Worm (Caenorhabditis elegans) whole organism, L1 larva: Measurements from ENCODE around the gene ptr-9.

Experiments used
- C16A3.4 ChIP-seq: fragments of 150-350 bp; optimal IDR thresholded peaks from 2 replicates; lab custom pipeline; 2014; ENCODE audit warnings: missing biosample characterization, missing genetic modification characterization
- Y116A8C.19 ChIP-seq: sonication (generic microtip); optimal IDR thresholded peaks from 2 replicates; lab custom pipeline; 2016; ENCODE audit warnings: missing compliant biosample characterization, missing genetic modification characterization, borderline replicate concordance
- alr-1 ChIP-seq: fragments of 200-800 bp; sonication (Bioruptor generic); optimal IDR thresholded peaks from 2 replicates; lab custom pipeline; 2018; ENCODE audit warnings: borderline replicate concordance, mild to moderate bottlenecking, missing genetic modification characterization, missing compliant biosample characterization
- blmp-1 ChIP-seq: fragments of 150-350 bp; optimal IDR thresholded peaks from 2 replicates; lab custom pipeline; 2014; ENCODE audit warnings: missing biosample characterization, missing genetic modification characterization
- ceh-82 ChIP-seq, 3 experiments: fragments of 150-350 bp in 1 of 3; sonication (generic microtip) in 2 of 3; optimal IDR thresholded peaks; 2 replicates each; lab custom pipeline; 2014 to 2017; ENCODE audit warnings: missing biosample characterization in 3 of 3, missing genetic modification characterization in 3 of 3
- ceh-88 ChIP-seq: fragments of 200-800 bp; sonication (Bioruptor generic); IDR thresholded peaks from 2 replicates; pipeline ENCODE4 v1.3.6; 2022; ENCODE audit warnings: missing genetic modification characterization, missing compliant biosample characterization
- ces-1 ChIP-seq: fragments of 150-350 bp; optimal IDR thresholded peaks from 2 replicates; lab custom pipeline; 2014; ENCODE audit warnings: missing biosample characterization, missing genetic modification reagents, missing genetic modification characterization
- dpl-1 ChIP-seq, 3 experiments: fragments of 150-350 bp in 2 of 3; sonication (generic microtip) in 1 of 3; optimal IDR thresholded peaks; 2 replicates each; lab custom pipeline; 2014 to 2017; ENCODE audit warnings: missing biosample characterization in 3 of 3, missing genetic modification characterization in 3 of 3, missing genetic modification reagents in 3 of 3
- dsc-1 ChIP-seq: sonication (generic microtip); optimal IDR thresholded peaks from 2 replicates; lab custom pipeline; 2016; ENCODE audit warnings: mild to moderate bottlenecking, missing genetic modification characterization, missing compliant biosample characterization
- efl-3 ChIP-seq: fragments of 200-800 bp; sonication (Bioruptor generic); optimal IDR thresholded peaks from 2 replicates; lab custom pipeline; 2018; ENCODE audit warnings: mild to moderate bottlenecking, missing genetic modification characterization, missing compliant biosample characterization
- egl-13 ChIP-seq: sonication (generic microtip); optimal IDR thresholded peaks from 2 replicates; lab custom pipeline; 2016; ENCODE audit warnings: missing genotype, missing genetic modification reagents, missing genetic modification characterization, missing compliant biosample characterization
- elt-3 ChIP-seq, 6 experiments: fragments of 150-350 bp in 1 of 6; sonication (generic microtip); optimal IDR thresholded peaks; 2 replicates each; lab custom pipeline; 2017 to 2018; ENCODE audit warnings: missing biosample characterization in 6 of 6, missing genetic modification characterization in 6 of 6, inconsistent platforms in 1 of 6
- fkh-4 ChIP-seq: sonication (generic microtip); optimal IDR thresholded peaks from 2 replicates; lab custom pipeline; 2016; ENCODE audit warnings: missing compliant biosample characterization, missing genetic modification characterization, borderline replicate concordance
- fos-1 ChIP-seq: fragments of 150-350 bp; optimal IDR thresholded peaks from 2 replicates; lab custom pipeline; 2014; ENCODE audit warnings: missing biosample characterization, missing genetic modification characterization
- grh-1 ChIP-seq: fragments of 200-800 bp; sonication (Bioruptor generic); IDR thresholded peaks from 2 replicates; pipeline ENCODE4 v1.3.6; 2022; ENCODE audit warnings: missing genetic modification reagents, missing genetic modification characterization, missing compliant biosample characterization
- hlh-17 ChIP-seq: fragments of 200-800 bp; sonication (Bioruptor generic); optimal IDR thresholded peaks from 2 replicates; lab custom pipeline; 2018; ENCODE audit warnings: missing genetic modification characterization, mild to moderate bottlenecking, missing compliant biosample characterization, moderate library complexity, borderline replicate concordance
- hpl-2 ChIP-seq: fragments of 150-350 bp; optimal IDR thresholded peaks from 2 replicates; lab custom pipeline; 2014; ENCODE audit warnings: missing biosample characterization, missing genetic modification reagents, missing genetic modification characterization
- lin-13 ChIP-seq: fragments of 150-350 bp; optimal IDR thresholded peaks from 2 replicates; lab custom pipeline; 2014; ENCODE audit warnings: missing biosample characterization, missing genetic modification reagents, missing genetic modification characterization
- lin-14 ChIP-seq: fragments of 200-800 bp; sonication (Bioruptor generic); optimal IDR thresholded peaks from 2 replicates; lab custom pipeline; 2018; ENCODE audit warnings: mild to moderate bottlenecking, missing genetic modification characterization, moderate library complexity, missing compliant biosample characterization
- lin-35 ChIP-seq, 2 experiments: fragments of 150-350 bp; optimal IDR thresholded peaks; 2 replicates each; lab custom pipeline; 2014; ENCODE audit warnings: missing biosample characterization in 2 of 2, missing genetic modification characterization in 2 of 2, missing genetic modification reagents in 2 of 2
- lin-39 ChIP-seq: fragments of 150-350 bp; optimal IDR thresholded peaks from 2 replicates; lab custom pipeline; 2014; ENCODE audit warnings: missing biosample characterization, missing genetic modification reagents, missing genetic modification characterization
- lsy-2 ChIP-seq, 2 experiments: fragments of 150-350 bp; optimal IDR thresholded peaks; 2 replicates each; lab custom pipeline; 2014; ENCODE audit warnings: missing biosample characterization in 2 of 2, missing genetic modification characterization in 2 of 2
- mab-9 ChIP-seq: fragments of 200-800 bp; sonication (Bioruptor generic); IDR thresholded peaks from 2 replicates; pipeline ENCODE4 v1.3.6; 2022; ENCODE audit warnings: missing genetic modification reagents, missing genetic modification characterization, missing compliant biosample characterization
- mdl-1 ChIP-seq, 2 experiments: fragments of 150-350 bp; optimal IDR thresholded peaks; 2 replicates each; lab custom pipeline; 2014 to 2017; ENCODE audit warnings: missing biosample characterization in 2 of 2, missing genetic modification characterization in 2 of 2, inconsistent platforms in 1 of 2
- mep-1 ChIP-seq: fragments of 150-350 bp; optimal IDR thresholded peaks from 2 replicates; lab custom pipeline; 2014; ENCODE audit warnings: missing biosample characterization, missing genetic modification characterization
- nhr-12 ChIP-seq: sonication (generic microtip); optimal IDR thresholded peaks from 2 replicates; lab custom pipeline; 2017; ENCODE audit warnings: missing biosample characterization, missing genetic modification characterization
- nhr-20 ChIP-seq: sonication (generic microtip); optimal IDR thresholded peaks from 2 replicates; lab custom pipeline; 2016; ENCODE audit warnings: mild to moderate bottlenecking, missing genetic modification characterization, missing compliant biosample characterization
- nhr-28 ChIP-seq: fragments of 150-350 bp; optimal IDR thresholded peaks from 2 replicates; lab custom pipeline; 2014; ENCODE audit warnings: missing biosample characterization, missing genetic modification characterization
- nhr-71 ChIP-seq: sonication (generic microtip); optimal IDR thresholded peaks from 2 replicates; lab custom pipeline; 2016; ENCODE audit warnings: mild to moderate bottlenecking, missing genetic modification characterization, moderate library complexity, missing compliant biosample characterization
- nhr-77 ChIP-seq: fragments of 150-350 bp; optimal IDR thresholded peaks from 2 replicates; lab custom pipeline; 2014; ENCODE audit warnings: missing biosample characterization, missing genetic modification characterization
- nhr-84 ChIP-seq: sonication (generic microtip); optimal IDR thresholded peaks from 2 replicates; lab custom pipeline; 2017; ENCODE audit warnings: missing biosample characterization, missing genetic modification characterization
- nhr-85 ChIP-seq: sonication (generic microtip); peaks from one replicate; lab custom pipeline; 2016; ENCODE audit warnings: missing genetic modification characterization, inconsistent platforms, missing compliant biosample characterization
- nhr-90 ChIP-seq: sonication (generic microtip); optimal IDR thresholded peaks from 2 replicates; lab custom pipeline; 2016; ENCODE audit warnings: mild to moderate bottlenecking, missing genetic modification characterization, missing compliant biosample characterization; ENCODE audit not compliant: poor library complexity
- pag-3 ChIP-seq: sonication (generic microtip); optimal IDR thresholded peaks from 2 replicates; lab custom pipeline; 2017; ENCODE audit warnings: missing genetic modification characterization, mild to moderate bottlenecking, missing compliant biosample characterization, antibody characterized with exemption, borderline replicate concordance; ENCODE audit not compliant: insufficient read depth
- rnt-1 ChIP-seq: sonication (generic microtip); optimal IDR thresholded peaks from 2 replicates; lab custom pipeline; 2016; ENCODE audit warnings: mild to moderate bottlenecking, missing genetic modification characterization, moderate library complexity, missing compliant biosample characterization
- skn-1 ChIP-seq: fragments of 150-350 bp; optimal IDR thresholded peaks from 2 replicates; lab custom pipeline; 2014; ENCODE audit warnings: missing biosample characterization, missing genetic modification characterization
- sox-4 ChIP-seq: sonication (generic microtip); optimal IDR thresholded peaks from 2 replicates; lab custom pipeline; 2016; ENCODE audit warnings: missing genetic modification characterization, missing compliant biosample characterization
- sptf-1 ChIP-seq: fragments of 150-350 bp; optimal IDR thresholded peaks from 2 replicates; lab custom pipeline; 2014; ENCODE audit warnings: missing biosample characterization, missing genetic modification characterization
- sup-37 ChIP-seq: fragments of 200-800 bp; sonication (Bioruptor generic); optimal IDR thresholded peaks from 2 replicates; lab custom pipeline; 2018; ENCODE audit warnings: mild to moderate bottlenecking, missing genetic modification characterization, missing compliant biosample characterization
- swsn-7 ChIP-seq: sonication (generic microtip); optimal IDR thresholded peaks from 2 replicates; lab custom pipeline; 2016; ENCODE audit warnings: missing genetic modification characterization, missing compliant biosample characterization
- tbx-2 ChIP-seq: sonication (generic microtip); optimal IDR thresholded peaks from 2 replicates; lab custom pipeline; 2016; ENCODE audit warnings: missing genetic modification characterization, missing compliant biosample characterization
- tlp-1 ChIP-seq: fragments of 150-350 bp; optimal IDR thresholded peaks from 2 replicates; lab custom pipeline; 2014; ENCODE audit warnings: missing biosample characterization, missing genetic modification characterization
- unc-62 ChIP-seq: fragments of 150-350 bp; optimal IDR thresholded peaks from 2 replicates; lab custom pipeline; 2014; ENCODE audit warnings: missing biosample characterization, missing genetic modification reagents, missing genetic modification characterization
- unc-86 ChIP-seq: sonication (generic microtip); optimal IDR thresholded peaks from 2 replicates; lab custom pipeline; 2016; ENCODE audit warnings: missing genetic modification characterization, missing compliant biosample characterization
- xbp-1 ChIP-seq: sonication (generic microtip); optimal IDR thresholded peaks from 2 replicates; lab custom pipeline; 2016; ENCODE audit warnings: missing genetic modification characterization, missing compliant biosample characterization
- ztf-11 ChIP-seq, 2 experiments: sonication (generic microtip); optimal IDR thresholded peaks; 2 replicates each; lab custom pipeline; 2016 to 2017; ENCODE audit warnings: missing genetic modification characterization in 2 of 2, missing biosample characterization in 1 of 2, missing compliant biosample characterization in 1 of 2
- ztf-4 ChIP-seq: fragments of 150-350 bp; optimal IDR thresholded peaks from 2 replicates; lab custom pipeline; 2014; ENCODE audit warnings: missing biosample characterization, missing genetic modification characterization

Gene ptr-9

ce11 chrIII:9177874-9178273 lies 16.4 kb upstream of the ptr-9 start:
- no peak for TF ChIP-seq nhr-77 (tag; lab: Kevin White, UChicago)
- TF ChIP-seq mdl-1 (tag; optimal IDR thresholded peaks at IDR 0.05; lab: Kevin White, UChicago), result no peak
- no peak for TF ChIP-seq swsn-7 (tag; lab: Kevin White, UChicago)
- no peak for TF ChIP-seq skn-1
- no peak for TF ChIP-seq ces-1 (GFP tag; lab: Kevin White, UChicago)
- no peak for TF ChIP-seq dsc-1
- TF ChIP-seq sup-37 (GFP tag; lab: Kevin White, UChicago), result no peak
- TF ChIP-seq C16A3.4, result no peak
- TF ChIP-seq sox-4 (tag; lab: Kevin White, UChicago), result no peak

DNA sequence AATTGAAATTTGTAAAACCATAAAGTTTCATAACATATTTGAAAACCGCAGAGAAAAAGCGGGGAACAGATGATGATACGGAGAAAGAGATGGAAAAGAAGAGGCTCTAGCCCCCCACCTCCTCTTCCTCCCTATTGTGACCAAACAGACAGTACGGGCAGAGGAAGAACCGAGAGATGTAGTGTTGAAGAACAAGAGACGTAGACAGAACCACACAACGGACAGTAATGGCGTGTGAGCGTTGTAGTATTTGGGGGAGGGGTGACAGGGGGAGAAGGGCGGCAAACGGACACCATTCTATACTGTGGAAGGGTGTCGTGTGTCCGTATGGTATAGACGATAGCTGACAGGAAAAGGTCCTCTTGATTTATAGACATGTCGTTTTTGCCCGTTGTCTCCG lies 14.6 kb upstream of the ptr-9 start:
- TF ChIP-seq sox-4 (tag; lab: Kevin White, UChicago) (no peak), lin-35 (GFP tag; optimal IDR thresholded peaks at IDR 0.05; lab: Kevin White, UChicago) (no peak), nhr-77 (tag; lab: Kevin White, UChicago) (no peak), mep-1 (tag; lab: Kevin White, UChicago) (peak; percentile 2), ztf-11 (tag; optimal IDR thresholded peaks at IDR 0.05; lab: Kevin White, UChicago) (peak in 1 of 2 experiments; percentile 18), lin-14 (peak; percentile 29), pag-3 (tag; lab: Kevin White, UChicago) (no peak), tlp-1 (tag; lab: Kevin White, UChicago) (no peak), rnt-1 (tag; lab: Kevin White, UChicago) (peak; percentile 6), blmp-1 (tag; lab: Kevin White, UChicago) (peak; percentile 43), fos-1 (tag; lab: Kevin White, UChicago) (no peak), lin-39 (tag; lab: Kevin White, UChicago) (no peak), tbx-2 (tag; lab: Kevin White, UChicago) (no peak), xbp-1 (tag; lab: Kevin White, UChicago) (no peak), fkh-4 (tag; lab: Kevin White, UChicago) (no peak), nhr-84 (tag; lab: Kevin White, UChicago) (no peak), nhr-28 (tag; lab: Kevin White, UChicago) (no peak), ceh-88 (GFP tag; lab: Robert Waterston, UW) (no peak), nhr-20 (tag; lab: Kevin White, UChicago) (peak; percentile 11), lin-13 (GFP tag; lab: Kevin White, UChicago) (no peak), efl-3 (GFP tag; lab: Kevin White, UChicago) (no peak)

DNA sequence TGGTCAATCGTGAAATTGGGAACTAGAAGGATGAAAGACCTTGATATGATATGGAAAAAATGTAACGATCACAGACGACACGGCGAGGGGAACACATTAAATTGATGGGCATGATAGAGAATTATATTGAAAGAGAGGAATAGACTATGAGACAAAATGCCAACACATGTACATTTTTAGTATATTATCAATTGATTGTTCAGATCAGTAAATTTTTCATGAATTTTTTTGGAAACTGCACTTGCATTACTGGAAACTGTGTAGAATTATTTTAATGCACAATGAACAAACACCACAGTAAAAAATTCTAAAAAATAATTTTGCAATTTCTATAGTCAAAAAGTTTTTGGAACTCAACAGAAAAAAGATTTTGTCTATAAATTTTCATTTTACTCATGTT lies 11.8 kb upstream of the ptr-9 start:
- no peak for TF ChIP-seq hlh-17 (GFP tag; lab: Kevin White, UChicago)
- TF ChIP-seq lsy-2 (tag; optimal IDR thresholded peaks at IDR 0.05; lab: Kevin White, UChicago), result no peak
- TF ChIP-seq sptf-1 (tag; lab: Kevin White, UChicago), result no peak
- TF ChIP-seq dsc-1, result no peak
- no peak for TF ChIP-seq nhr-90 (tag; lab: Kevin White, UChicago)
- TF ChIP-seq mep-1 (tag; lab: Kevin White, UChicago), result no peak
- TF ChIP-seq lin-14, result peak; percentile 23
- no peak for TF ChIP-seq nhr-12 (tag; lab: Kevin White, UChicago)
- no peak for TF ChIP-seq nhr-84 (tag; lab: Kevin White, UChicago)
- TF ChIP-seq ceh-88 (GFP tag; lab: Robert Waterston, UW), result no peak
- TF ChIP-seq grh-1, result no peak
- no peak for TF ChIP-seq mab-9 (GFP tag; lab: Robert Waterston, UW)
- TF ChIP-seq xbp-1 (tag; lab: Kevin White, UChicago), result no peak
- no peak for TF ChIP-seq ztf-11 (tag; optimal IDR thresholded peaks at IDR 0.05; lab: Kevin White, UChicago)
- TF ChIP-seq dpl-1 (GFP tag; optimal IDR thresholded peaks at IDR 0.05; lab: Kevin White, UChicago), result no peak
- peak; percentile 60 for TF ChIP-seq nhr-85 (tag; lab: Kevin White, UChicago)
- TF ChIP-seq alr-1, result no peak
- TF ChIP-seq C16A3.4, result no peak
- no peak for TF ChIP-seq Y116A8C.19 (tag; lab: Kevin White, UChicago)
- TF ChIP-seq sup-37 (GFP tag; lab: Kevin White, UChicago), result no peak
- TF ChIP-seq ceh-82 (tag; optimal IDR thresholded peaks at IDR 0.05; lab: Kevin White, UChicago), result no peak
- TF ChIP-seq unc-62 (GFP tag; lab: Kevin White, UChicago), result no peak
- peak in 2 of 6 experiments; percentile 20 to 48 for TF ChIP-seq elt-3 (tag; optimal IDR thresholded peaks at IDR 0.05; lab: Kevin White, UChicago)
- no peak for TF ChIP-seq lin-35 (GFP tag; optimal IDR thresholded peaks at IDR 0.05; lab: Kevin White, UChicago)
- no peak for TF ChIP-seq unc-86 (tag; lab: Kevin White, UChicago)
- TF ChIP-seq mdl-1 (tag; optimal IDR thresholded peaks at IDR 0.05; lab: Kevin White, UChicago), result no peak
- TF ChIP-seq hpl-2, result no peak
- peak; percentile 68 for TF ChIP-seq pag-3 (tag; lab: Kevin White, UChicago)
- TF ChIP-seq nhr-71 (tag; lab: Kevin White, UChicago), result no peak
- TF ChIP-seq egl-13 (tag; lab: Kevin White, UChicago), result no peak
- no peak for TF ChIP-seq ztf-4
